Fruit fly (Drosophila melanogaster) whole organism: ENCODE data around the gene CG31347.

Source experiments
- pan ChIP-seq: fragments of >200 bp; optimal IDR thresholded peaks from 2 replicates; lab custom pipeline; 2017
- usp ChIP-seq: fragments of >200 bp; optimal IDR thresholded peaks from 2 replicates; lab custom pipeline; 2017; ENCODE audit warnings: missing biosample characterization, missing genetic modification characterization, mixed read lengths

DNA sequence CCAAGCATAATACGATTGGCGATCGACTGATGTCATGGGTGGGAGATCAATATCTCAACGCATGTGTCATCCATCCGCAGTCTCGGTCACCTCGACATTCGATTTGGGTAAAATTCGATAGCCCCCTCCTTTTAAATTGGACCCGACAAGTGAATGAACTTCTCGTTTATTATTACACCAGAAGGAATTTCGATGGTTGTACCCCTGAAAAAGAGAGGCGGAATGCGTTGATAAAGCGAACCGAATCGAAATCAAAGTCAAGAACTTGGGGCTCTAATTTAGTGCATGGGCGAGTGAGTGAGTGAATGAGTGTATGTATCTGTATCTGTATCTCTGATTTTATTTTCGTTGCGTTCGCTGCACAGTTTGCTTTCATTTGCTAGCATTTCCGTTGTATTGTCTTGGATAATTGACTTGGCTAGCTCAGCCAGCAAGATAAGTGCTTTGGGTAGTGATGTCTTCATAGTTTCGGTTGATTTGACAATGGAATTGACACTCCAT, 9.6 kb upstream of the CG31347 start:
- TF ChIP-seq pan, result no peak
- TF ChIP-seq usp (GFP tag; lab: Kevin White, UChicago), result no peak
